Fruit fly (Drosophila melanogaster) whole organism, prepupa: ENCODE data around the gene Pif1B.

Experiments
- CG10631 ChIP-seq: fragments of 200-800 bp; sonication (Bioruptor generic); optimal IDR thresholded peaks from 2 replicates; lab custom pipeline; 2016; ENCODE audit warnings: missing biosample characterization, missing genetic modification characterization
- CG11762 ChIP-seq: fragments of 200-800 bp; sonication (Bioruptor generic); optimal IDR thresholded peaks from 3 replicates; lab custom pipeline; 2016; ENCODE audit warnings: missing biosample characterization, missing genetic modification characterization; ENCODE audit not compliant: insufficient read depth
- Smox ChIP-seq: fragments of 200-800 bp; sonication (Bioruptor generic); optimal IDR thresholded peaks from 3 replicates; lab custom pipeline; 2016; ENCODE audit warnings: missing biosample characterization, missing genetic modification characterization
- topi ChIP-seq: fragments of 200-800 bp; sonication (Bioruptor generic); optimal IDR thresholded peaks from 3 replicates; lab custom pipeline; 2016; ENCODE audit warnings: missing biosample characterization, missing genetic modification characterization

- TF ChIP-seq CG11762: no peak
- TF ChIP-seq topi (GFP tag; lab: Kevin White, UChicago): no peak
- TF ChIP-seq Smox (GFP tag; lab: Kevin White, UChicago): no peak
- TF ChIP-seq CG10631 (GFP tag; lab: Kevin White, UChicago): no peak
These were observed 14.1 kb upstream of the Pif1B start for dm6 chr3R:8815074-8815473.
